Worm (Caenorhabditis elegans) whole organism, mixed stage, embryonic: ENCODE data around the gene famk-1.

Experiments used
- ces-1 ChIP-seq: fragments of 150-350 bp; optimal IDR thresholded peaks from 2 replicates; lab custom pipeline; 2014; ENCODE audit warnings: missing biosample characterization, missing genetic modification reagents, missing genetic modification characterization
- cnd-1 ChIP-seq: fragments of 200-800 bp; sonication (Bioruptor generic); optimal IDR thresholded peaks from 2 replicates; lab custom pipeline; 2018; ENCODE audit warnings: mild to moderate bottlenecking, missing genetic modification characterization, missing compliant biosample characterization
- elt-3 ChIP-seq: fragments of 150-350 bp; optimal IDR thresholded peaks from 2 replicates; lab custom pipeline; 2014; ENCODE audit warnings: missing biosample characterization, missing genetic modification characterization
- flh-1 ChIP-seq: fragments of 200-800 bp; sonication (Bioruptor generic); optimal IDR thresholded peaks from 2 replicates; lab custom pipeline; 2018; ENCODE audit warnings: mild to moderate bottlenecking, missing genetic modification characterization, moderate library complexity, missing compliant biosample characterization
- lsy-2 ChIP-seq: fragments of 150-350 bp; optimal IDR thresholded peaks from 2 replicates; lab custom pipeline; 2014; ENCODE audit warnings: missing biosample characterization, missing genetic modification characterization
- mab-5 ChIP-seq: fragments of 150-350 bp; optimal IDR thresholded peaks from 2 replicates; lab custom pipeline; 2014; ENCODE audit warnings: missing biosample characterization, missing genetic modification characterization
- mep-1 ChIP-seq: fragments of 150-350 bp; optimal IDR thresholded peaks from 2 replicates; lab custom pipeline; 2017; ENCODE audit warnings: missing biosample characterization, missing genetic modification reagents, missing genetic modification characterization, inconsistent platforms
- mls-2 ChIP-seq: sonication (generic microtip); optimal IDR thresholded peaks from 2 replicates; lab custom pipeline; 2016; ENCODE audit warnings: mild to moderate bottlenecking, missing genetic modification characterization, moderate library complexity, missing compliant biosample characterization
- nhr-237 ChIP-seq: fragments of 150-350 bp; optimal IDR thresholded peaks from 2 replicates; lab custom pipeline; 2014; ENCODE audit warnings: missing biosample characterization, missing genetic modification characterization
- nhr-28 ChIP-seq: fragments of 150-350 bp; optimal IDR thresholded peaks from 2 replicates; lab custom pipeline; 2014; ENCODE audit warnings: missing biosample characterization, missing genetic modification characterization
- unc-39 ChIP-seq: fragments of 150-350 bp; optimal IDR thresholded peaks from 2 replicates; lab custom pipeline; 2014; ENCODE audit warnings: missing biosample characterization, missing genetic modification characterization
- unc-62 ChIP-seq: fragments of 150-350 bp; optimal IDR thresholded peaks from 2 replicates; lab custom pipeline; 2014; ENCODE audit warnings: missing biosample characterization, missing genetic modification reagents, missing genetic modification characterization

- TF ChIP-seq lsy-2 = no peak
- TF ChIP-seq nhr-28 (tag; lab: Kevin White, UChicago) = no peak
- no peak for TF ChIP-seq nhr-237
- no peak for TF ChIP-seq unc-62 (GFP tag; lab: Kevin White, UChicago)
- TF ChIP-seq unc-39 (tag; lab: Kevin White, UChicago) = no peak
- TF ChIP-seq ces-1 = no peak
- no peak for TF ChIP-seq elt-3 (tag; lab: Kevin White, UChicago)
- TF ChIP-seq flh-1 (GFP tag; lab: Kevin White, UChicago) = no peak
- TF ChIP-seq mab-5 (tag; lab: Kevin White, UChicago) = no peak
- peak; percentile 2 for TF ChIP-seq cnd-1 (tag; lab: Kevin White, UChicago)
- no peak for TF ChIP-seq mep-1 (tag; lab: Kevin White, UChicago)
- TF ChIP-seq mls-2 (tag; lab: Kevin White, UChicago) = no peak
Observed at ce11 chrX:15200720-15201119, 12.3 kb downstream of the famk-1 start.
